Worm (Caenorhabditis elegans) whole organism, early embryonic: ENCODE results near the gene oat-1.

ENCODE experiments used
- B0310.2 ChIP-seq: sonication (generic microtip); optimal IDR thresholded peaks from 2 replicates; lab custom pipeline; 2016; ENCODE audit warnings: mild to moderate bottlenecking, missing genetic modification characterization, missing compliant biosample characterization
- F13C5.2 ChIP-seq: sonication (generic microtip); optimal IDR thresholded peaks from 2 replicates; lab custom pipeline; 2017; ENCODE audit warnings: mild to moderate bottlenecking, missing genetic modification characterization, inconsistent platforms, missing compliant biosample characterization
- aly-1 ChIP-seq: sonication (generic microtip); optimal IDR thresholded peaks from 2 replicates; lab custom pipeline; 2016; ENCODE audit warnings: missing genetic modification characterization, missing compliant biosample characterization
- ama-1 ChIP-seq: fragments of 150-350 bp; optimal IDR thresholded peaks from 2 replicates; lab custom pipeline; 2014
- ceh-13 ChIP-seq: fragments of 200-800 bp; sonication (Bioruptor generic); optimal IDR thresholded peaks from 2 replicates; lab custom pipeline; 2018; ENCODE audit warnings: mild to moderate bottlenecking, missing genetic modification characterization, missing compliant biosample characterization
- ceh-36 ChIP-seq: sonication (generic microtip); optimal IDR thresholded peaks from 2 replicates; lab custom pipeline; 2016; ENCODE audit warnings: missing genetic modification characterization, inconsistent platforms, missing compliant biosample characterization
- ets-7 ChIP-seq: sonication (generic microtip); optimal IDR thresholded peaks from 2 replicates; lab custom pipeline; 2016; ENCODE audit warnings: missing genotype, missing genetic modification characterization, missing compliant biosample characterization
- flt-1 ChIP-seq: fragments of 200-800 bp; sonication (Bioruptor generic); IDR thresholded peaks from 2 replicates; pipeline ENCODE4 v1.3.6; 2022; ENCODE audit warnings: missing genetic modification characterization, missing compliant biosample characterization
- hmbx-1 ChIP-seq: sonication (generic microtip); optimal IDR thresholded peaks from 2 replicates; lab custom pipeline; 2016; ENCODE audit warnings: mild to moderate bottlenecking, missing genetic modification characterization, missing compliant biosample characterization
- hmg-4 ChIP-seq: fragments of 200-800 bp; sonication (Bioruptor generic); optimal IDR thresholded peaks from 2 replicates; lab custom pipeline; 2018; ENCODE audit warnings: mild to moderate bottlenecking, missing genetic modification characterization, missing compliant biosample characterization
- hnd-1 ChIP-seq: sonication (generic microtip); optimal IDR thresholded peaks from 2 replicates; lab custom pipeline; 2016; ENCODE audit warnings: missing genetic modification characterization, missing compliant biosample characterization
- pes-1 ChIP-seq: fragments of 200-800 bp; sonication (Bioruptor generic); IDR thresholded peaks from 2 replicates; pipeline ENCODE4 v1.3.6; 2022; ENCODE audit warnings: missing genetic modification reagents, missing genetic modification characterization, missing compliant biosample characterization
- scrt-1 ChIP-seq: fragments of 200-800 bp; sonication (Bioruptor generic); IDR thresholded peaks from 2 replicates; pipeline ENCODE4 v1.3.6; 2022; ENCODE audit warnings: missing genetic modification characterization, missing compliant biosample characterization
- sea-1 ChIP-seq: fragments of 200-800 bp; sonication (Bioruptor generic); conservative IDR thresholded peaks from 2 replicates; pipeline ENCODE4 v1.3.6; 2022; ENCODE audit warnings: missing genetic modification characterization, missing compliant biosample characterization
- tbx-11 ChIP-seq: fragments of 200-800 bp; sonication (Bioruptor generic); IDR thresholded peaks from 2 replicates; pipeline ENCODE4 v1.3.6; 2022; ENCODE audit warnings: missing genetic modification characterization, missing compliant biosample characterization
- tbx-37 ChIP-seq: fragments of 200-800 bp; sonication (Bioruptor generic); conservative IDR thresholded peaks from 2 replicates; pipeline ENCODE4 v1.3.6; 2022; ENCODE audit warnings: missing genetic modification reagents, missing genetic modification characterization, missing compliant biosample characterization
- tra-4 ChIP-seq: sonication (generic microtip); optimal IDR thresholded peaks from 2 replicates; lab custom pipeline; 2017; ENCODE audit warnings: missing genetic modification characterization, missing compliant biosample characterization

Gene oat-1

DNA sequence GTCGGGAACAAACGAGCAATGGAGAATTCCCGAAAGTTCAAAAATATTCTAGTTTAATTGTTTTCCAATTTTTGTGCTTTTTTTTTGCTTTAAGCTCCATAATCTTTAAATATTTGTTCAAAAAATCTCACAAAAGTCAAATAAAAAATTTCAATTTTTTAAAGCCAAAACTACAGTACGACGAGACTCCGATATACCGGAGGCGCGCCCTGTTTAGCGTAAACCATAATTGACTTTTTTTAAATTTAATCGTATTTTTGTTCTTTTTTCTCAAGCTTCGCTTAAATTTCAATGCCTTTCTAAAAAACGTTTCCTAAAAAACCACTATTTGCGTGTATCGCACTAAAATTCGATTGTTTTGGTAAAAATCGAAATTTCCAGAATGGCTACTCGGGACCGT lies 15.5 kb downstream of the oat-1 start, which contains the start of gene syx-4:
Gene syx-4, plus strand, starts transcription at position 382 of the 400 bp plus-strand sequence.
- TF ChIP-seq ceh-36 (no peak), sea-1 (GFP tag; lab: Robert Waterston, UW) (no peak), hmbx-1 (tag; lab: Kevin White, UChicago) (no peak), ets-7 (tag; lab: Kevin White, UChicago) (no peak), ama-1 (no peak), tbx-11 (no peak), ceh-13 (GFP tag; lab: Kevin White, UChicago) (no peak), tra-4 (tag; lab: Kevin White, UChicago) (no peak), scrt-1 (GFP tag; lab: Robert Waterston, UW) (no peak), hmg-4 (GFP tag; lab: Kevin White, UChicago) (no peak), F13C5.2 (no peak), hnd-1 (tag; lab: Kevin White, UChicago) (no peak)

DNA sequence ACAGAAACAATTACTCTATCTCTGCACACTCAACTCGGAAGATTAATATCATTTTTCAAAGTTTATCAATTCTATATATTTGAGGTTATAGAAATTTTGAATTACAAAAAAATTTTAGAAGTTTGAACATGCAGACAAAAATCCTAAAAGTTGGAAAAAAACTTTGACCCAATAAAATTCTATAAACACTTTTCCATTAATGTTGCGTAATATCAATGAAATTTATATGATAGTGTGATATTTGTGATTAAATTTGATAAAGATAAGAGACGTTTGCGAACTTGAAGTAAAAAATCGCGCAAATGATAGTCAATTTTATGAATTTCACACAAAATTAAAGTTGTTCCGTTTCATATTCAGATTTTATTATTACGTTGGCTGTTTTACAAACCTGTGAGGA lies 18.3 kb downstream of the oat-1 start:
- no peak for TF ChIP-seq pes-1
- no peak for TF ChIP-seq sea-1 (GFP tag; lab: Robert Waterston, UW)
- no peak for TF ChIP-seq tbx-37 (GFP tag; lab: Robert Waterston, UW)
- no peak for TF ChIP-seq ceh-36
- TF ChIP-seq B0310.2, result no peak
- no peak for TF ChIP-seq ama-1
- no peak for TF ChIP-seq hnd-1 (tag; lab: Kevin White, UChicago)
- no peak for TF ChIP-seq tbx-11
- TF ChIP-seq aly-1, result no peak
- no peak for TF ChIP-seq hmbx-1 (tag; lab: Kevin White, UChicago)
- no peak for TF ChIP-seq flt-1 (GFP tag; lab: Robert Waterston, UW)
- no peak for TF ChIP-seq ets-7 (tag; lab: Kevin White, UChicago)
- TF ChIP-seq scrt-1 (GFP tag; lab: Robert Waterston, UW), result no peak
- TF ChIP-seq F13C5.2, result no peak

DNA sequence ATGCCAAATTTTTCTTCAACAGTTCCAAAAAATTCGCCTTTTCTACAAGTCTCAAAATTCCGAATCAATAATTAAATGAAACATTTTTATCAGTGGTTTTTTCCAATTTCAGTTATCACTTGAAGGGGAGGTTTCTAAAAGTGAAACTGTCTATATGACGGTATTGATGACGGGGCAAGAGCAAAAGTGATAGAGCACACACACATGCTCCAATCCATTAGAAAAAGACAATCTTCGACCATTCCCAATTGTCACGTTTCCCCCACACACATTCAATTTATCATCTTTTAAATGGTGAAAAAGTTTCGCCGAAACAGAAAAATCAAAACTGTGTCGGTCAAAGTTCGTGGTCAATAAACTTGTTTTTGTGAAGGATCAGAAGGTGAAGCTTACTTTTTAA lies 19.2 kb downstream of the oat-1 start:
- TF ChIP-seq ceh-36 (no peak), flt-1 (GFP tag; lab: Robert Waterston, UW) (no peak), ama-1 (no peak), ceh-13 (GFP tag; lab: Kevin White, UChicago) (no peak), F13C5.2 (no peak), sea-1 (GFP tag; lab: Robert Waterston, UW) (no peak), hmg-4 (GFP tag; lab: Kevin White, UChicago) (no peak), B0310.2 (no peak), hnd-1 (tag; lab: Kevin White, UChicago) (no peak), hmbx-1 (tag; lab: Kevin White, UChicago) (no peak), tbx-11 (no peak), aly-1 (no peak), scrt-1 (GFP tag; lab: Robert Waterston, UW) (no peak), pes-1 (no peak), ets-7 (tag; lab: Kevin White, UChicago) (no peak), tbx-37 (GFP tag; lab: Robert Waterston, UW) (no peak), tra-4 (tag; lab: Kevin White, UChicago) (no peak)

DNA sequence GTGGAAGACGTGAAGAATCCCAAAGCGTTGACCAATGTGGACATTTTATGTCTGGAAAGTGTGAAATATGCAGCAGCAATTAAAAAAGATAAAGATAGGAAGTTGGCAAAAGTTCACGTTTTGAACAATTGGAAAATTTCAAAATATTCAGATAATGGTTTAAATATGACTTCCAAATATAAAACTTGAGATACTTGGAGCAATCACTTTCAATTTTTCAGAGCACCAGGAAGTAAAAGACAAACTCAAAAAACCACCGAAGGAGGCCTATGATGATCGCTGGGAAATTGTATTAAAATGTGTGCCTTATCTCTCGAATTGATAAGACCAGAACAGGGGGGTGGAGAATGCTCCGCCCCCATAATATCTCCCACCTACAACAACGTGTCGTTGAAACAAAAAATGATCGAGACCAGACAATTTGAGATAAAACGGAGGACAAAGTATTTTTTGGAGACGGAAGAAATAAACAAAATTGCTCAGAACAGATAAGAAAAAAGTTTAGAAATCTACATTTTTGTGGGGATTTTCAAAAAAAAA lies 20.6 kb downstream of the oat-1 start, which contains the start of gene eppl-1:
Gene eppl-1, minus strand, starts transcription at position 51 of the 540 bp plus-strand sequence.
- TF ChIP-seq ceh-36 (no peak), F13C5.2 (no peak), pes-1 (no peak), sea-1 (GFP tag; lab: Robert Waterston, UW) (no peak), hmbx-1 (tag; lab: Kevin White, UChicago) (no peak), ama-1 (no peak), aly-1 (no peak), tbx-37 (GFP tag; lab: Robert Waterston, UW) (no peak), tra-4 (tag; lab: Kevin White, UChicago) (no peak), hmg-4 (GFP tag; lab: Kevin White, UChicago) (no peak)

DNA sequence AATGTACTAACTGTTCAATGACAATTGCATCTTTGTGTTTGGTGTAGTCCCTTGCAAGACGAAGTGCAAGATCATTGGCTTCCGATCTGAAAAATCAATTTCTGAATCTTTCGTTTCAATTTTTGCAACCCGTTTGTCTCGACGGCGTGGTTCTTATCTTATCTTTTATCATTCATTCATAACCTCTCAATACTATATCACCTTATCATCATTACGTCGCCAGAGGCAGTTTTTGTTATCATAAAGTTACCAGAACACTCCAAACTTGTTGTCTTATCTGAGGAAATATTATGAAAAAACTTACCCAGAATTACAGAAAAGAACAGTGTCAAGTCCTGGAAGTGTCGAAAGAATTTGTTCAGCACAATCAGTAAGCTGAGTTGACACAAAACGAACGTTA lies 21.9 kb downstream of the oat-1 start:
- TF ChIP-seq sea-1 (GFP tag; lab: Robert Waterston, UW) (no peak), pes-1 (no peak), flt-1 (GFP tag; lab: Robert Waterston, UW) (no peak), B0310.2 (no peak), ets-7 (tag; lab: Kevin White, UChicago) (no peak), scrt-1 (GFP tag; lab: Robert Waterston, UW) (no peak)

DNA sequence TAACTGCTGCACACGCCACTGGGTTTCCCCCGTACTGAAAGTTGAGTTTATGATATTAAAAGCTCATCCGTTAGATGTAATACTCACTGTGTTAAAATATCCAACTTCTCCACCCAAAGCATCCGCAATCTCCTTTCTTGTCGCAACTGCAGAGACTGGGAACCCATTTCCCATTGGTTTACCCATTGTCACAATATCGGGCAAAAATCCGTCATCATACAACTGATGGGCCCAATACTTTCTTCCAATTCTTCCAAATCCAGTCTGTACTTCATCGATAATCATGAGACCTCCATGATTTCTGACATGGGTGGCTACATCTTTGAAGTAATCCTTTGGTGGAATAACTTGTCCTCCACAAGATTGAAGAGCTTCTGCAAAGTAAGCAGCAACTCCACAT lies 22.5 kb downstream of the oat-1 start:
- no peak for TF ChIP-seq tra-4 (tag; lab: Kevin White, UChicago)
- no peak for TF ChIP-seq flt-1 (GFP tag; lab: Robert Waterston, UW)
- TF ChIP-seq ceh-13 (GFP tag; lab: Kevin White, UChicago), result no peak
- TF ChIP-seq pes-1, result no peak
- TF ChIP-seq ets-7 (tag; lab: Kevin White, UChicago), result no peak
- TF ChIP-seq tbx-37 (GFP tag; lab: Robert Waterston, UW), result no peak
- no peak for TF ChIP-seq ceh-36
- no peak for TF ChIP-seq scrt-1 (GFP tag; lab: Robert Waterston, UW)
- TF ChIP-seq ama-1, result no peak
- no peak for TF ChIP-seq B0310.2
- TF ChIP-seq hnd-1 (tag; lab: Kevin White, UChicago), result no peak
- no peak for TF ChIP-seq sea-1 (GFP tag; lab: Robert Waterston, UW)
- no peak for TF ChIP-seq hmbx-1 (tag; lab: Kevin White, UChicago)
- TF ChIP-seq F13C5.2, result no peak
- no peak for TF ChIP-seq tbx-11
- no peak for TF ChIP-seq hmg-4 (GFP tag; lab: Kevin White, UChicago)
- TF ChIP-seq aly-1, result no peak

DNA sequence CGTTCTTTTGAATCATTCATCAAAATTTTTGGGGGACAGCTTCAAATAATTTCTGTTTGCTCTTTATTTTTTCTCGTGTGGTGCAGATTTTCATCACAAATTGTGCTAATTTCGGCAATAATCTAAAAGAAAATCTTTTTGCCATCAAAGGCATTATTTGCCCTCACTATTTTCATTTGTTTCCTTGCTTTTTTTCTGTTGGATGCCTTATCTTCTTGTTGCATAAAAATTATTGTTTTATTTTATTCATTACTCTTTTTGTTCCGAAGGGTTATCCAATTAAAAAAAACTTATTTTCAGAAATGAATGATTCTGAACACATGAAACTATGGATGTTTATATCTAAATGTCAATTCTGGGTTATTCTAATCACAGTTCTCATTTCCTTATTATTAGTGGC lies 25.5 kb downstream of the oat-1 start, which contains the start of gene T01B11.1:
Gene T01B11.1, plus strand, starts transcription at position 301 of the 400 bp plus-strand sequence.
- TF ChIP-seq sea-1 (GFP tag; lab: Robert Waterston, UW) (no peak), scrt-1 (GFP tag; lab: Robert Waterston, UW) (no peak), F13C5.2 (no peak), tbx-11 (no peak), flt-1 (GFP tag; lab: Robert Waterston, UW) (no peak), hnd-1 (tag; lab: Kevin White, UChicago) (no peak), aly-1 (no peak), hmg-4 (GFP tag; lab: Kevin White, UChicago) (no peak), ceh-13 (GFP tag; lab: Kevin White, UChicago) (no peak), pes-1 (no peak), ceh-36 (no peak), tra-4 (tag; lab: Kevin White, UChicago) (no peak), ama-1 (no peak), hmbx-1 (tag; lab: Kevin White, UChicago) (no peak), B0310.2 (no peak), tbx-37 (GFP tag; lab: Robert Waterston, UW) (no peak), ets-7 (tag; lab: Kevin White, UChicago) (no peak)
